Fruit fly (Drosophila melanogaster): ENCODE results near the gene Rift.

The Rift gene

dm6 chr3R:31810073-31810530, at the start of gene Rift:
Gene Rift, minus strand, starts transcription at chr3R:31810186.
- TF ChIP-seq noc (tag; optimal IDR thresholded peaks at IDR 0.05): no peak

- no peak for TF ChIP-seq noc (tag; optimal IDR thresholded peaks at IDR 0.05)
These were observed 42.2 kb upstream of the Rift start for dm6 chr3R:31852185-31852584.

dm6 chr3R:31826422-31826821, 16.4 kb upstream of the Rift start:
- no peak for TF ChIP-seq noc (tag; optimal IDR thresholded peaks at IDR 0.05)

- TF ChIP-seq noc (tag; optimal IDR thresholded peaks at IDR 0.05): no peak
These were observed 15.6 kb upstream of the Rift start for dm6 chr3R:31825571-31826068.

dm6 chr3R:31824200-31824599, 14.2 kb upstream of the Rift start:
- no peak for TF ChIP-seq noc (tag; optimal IDR thresholded peaks at IDR 0.05)

- TF ChIP-seq noc (tag; optimal IDR thresholded peaks at IDR 0.05): no peak
These were observed 12.5 kb upstream of the Rift start for dm6 chr3R:31822462-31822861.

dm6 chr3R:31812976-31813298, 3.0 kb upstream of the Rift start:
- TF ChIP-seq noc (tag; optimal IDR thresholded peaks at IDR 0.05): no peak

dm6 chr3R:31812117-31812975, 2.4 kb upstream of the Rift start, which contains the start of the genes FeCH and RhoGAP100F:
Gene FeCH, minus strand, starts transcription at chr3R:31812296.
Gene RhoGAP100F, plus strand, starts transcription at chr3R:31812609.
- no peak for TF ChIP-seq noc (tag; optimal IDR thresholded peaks at IDR 0.05)

- TF ChIP-seq noc (tag; optimal IDR thresholded peaks at IDR 0.05): no peak
These were observed 364 bp downstream of the Rift start for dm6 chr3R:31809622-31810021.

dm6 chr3R:31808571-31808970, 1.4 kb downstream of the Rift start:
- TF ChIP-seq noc (tag; optimal IDR thresholded peaks at IDR 0.05): no peak

dm6 chr3R:31805228-31805738, 4.7 kb downstream of the Rift start, which contains the start of the genes CG42233 and CG1971:
Gene CG42233, minus strand, starts transcription at chr3R:31805278.
Gene CG1971, plus strand, starts transcription at chr3R:31805468.
- no peak for TF ChIP-seq noc (tag; optimal IDR thresholded peaks at IDR 0.05)

dm6 chr3R:31800663-31801062, 9.3 kb downstream of the Rift start, which contains the start of gene Ir100a:
Gene Ir100a, plus strand, starts transcription at chr3R:31800963.
- TF ChIP-seq noc (tag; optimal IDR thresholded peaks at IDR 0.05): no peak

dm6 chr3R:31794457-31794856, 15.5 kb downstream of the Rift start:
- TF ChIP-seq noc (tag; optimal IDR thresholded peaks at IDR 0.05): no peak

dm6 chr3R:31793664-31794417, 16.1 kb downstream of the Rift start, which contains the start of the genes Mccc1 and Acf:
Gene Mccc1, minus strand, starts transcription at chr3R:31793907.
Gene Acf, plus strand, starts transcription at chr3R:31793981.
- TF ChIP-seq noc (tag; optimal IDR thresholded peaks at IDR 0.05): no peak

- no peak for TF ChIP-seq noc (tag; optimal IDR thresholded peaks at IDR 0.05)
These were observed 32.4 kb downstream of the Rift start for dm6 chr3R:31777482-31778165.
